Worm (Caenorhabditis elegans) whole organism, L1 larva: ENCODE data around the gene tsen-54.

Source experiments
- ceh-82 ChIP-seq, 3 experiments: fragments of 150-350 bp in 1 of 3; sonication (generic microtip) in 2 of 3; optimal IDR thresholded peaks; 2 replicates each; lab custom pipeline; 2014 to 2017; ENCODE audit warnings: missing biosample characterization in 3 of 3, missing genetic modification characterization in 3 of 3
- elt-2 ChIP-seq: sonication (generic microtip); optimal IDR thresholded peaks from 2 replicates; lab custom pipeline; 2016; ENCODE audit warnings: missing genetic modification characterization, mild to moderate bottlenecking, inconsistent platforms, missing compliant biosample characterization, missing genetic modification reagents
- isw-1 ChIP-seq: fragments of 200-800 bp; sonication (Bioruptor generic); IDR thresholded peaks from 2 replicates; pipeline ENCODE4 v1.3.6; 2022; ENCODE audit warnings: missing genetic modification characterization, missing compliant biosample characterization
- mdl-1 ChIP-seq, 2 experiments: fragments of 150-350 bp; optimal IDR thresholded peaks; 2 replicates each; lab custom pipeline; 2014 to 2017; ENCODE audit warnings: missing biosample characterization in 2 of 2, missing genetic modification characterization in 2 of 2, inconsistent platforms in 1 of 2
- nhr-237 ChIP-seq: fragments of 150-350 bp; optimal IDR thresholded peaks from 2 replicates; lab custom pipeline; 2014; ENCODE audit warnings: missing biosample characterization, missing genetic modification characterization

DNA sequence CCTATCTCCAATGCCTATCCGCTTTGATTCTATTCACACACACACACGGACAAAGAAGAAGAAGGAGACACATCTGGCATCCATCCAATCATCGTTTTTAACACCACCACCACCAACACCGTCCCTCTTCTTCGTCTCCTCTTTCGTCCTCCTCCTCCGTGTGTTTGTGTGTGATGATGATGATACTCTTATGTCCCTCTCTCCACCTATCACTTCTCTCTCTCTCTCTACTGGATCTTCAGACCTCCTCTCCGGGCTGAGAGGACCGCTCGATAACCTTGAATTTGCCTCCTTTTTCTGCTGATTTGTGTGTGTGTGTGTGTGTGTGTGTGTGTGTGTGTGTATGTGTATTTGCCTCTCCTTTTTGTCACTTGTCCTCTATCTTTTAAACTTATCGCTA is 47.0 kb upstream of the tsen-54 start:
- no peak for TF ChIP-seq nhr-237 (tag; lab: Kevin White, UChicago)
- no peak for TF ChIP-seq mdl-1 (tag; optimal IDR thresholded peaks at IDR 0.05; lab: Kevin White, UChicago)
- TF ChIP-seq elt-2, result no peak
- TF ChIP-seq ceh-82 (tag; optimal IDR thresholded peaks at IDR 0.05; lab: Kevin White, UChicago), result no peak
- TF ChIP-seq isw-1 (GFP tag; lab: Robert Waterston, UW), result no peak
